Worm (Caenorhabditis elegans): ENCODE data around the gene scd-2.

Gene scd-2

ce11 chrV:6684541-6684940, 51.5 kb downstream of the scd-2 start:
- no peak for TF ChIP-seq unc-130 (tag; optimal IDR thresholded peaks at IDR 0.05)
- no peak for TF ChIP-seq egl-27 (tag; optimal IDR thresholded peaks at IDR 0.05)
- TF ChIP-seq nhr-12 (tag; optimal IDR thresholded peaks at IDR 0.05) = no peak
- no peak for TF ChIP-seq sptf-1 (tag; optimal IDR thresholded peaks at IDR 0.05)
- TF ChIP-seq efl-1 (optimal IDR thresholded peaks at IDR 0.05) = no peak
- peak in 1 of 2 experiments; percentile 62 for TF ChIP-seq efl-1 (GFP tag; optimal IDR thresholded peaks at IDR 0.05 in 1 of 2)
- TF ChIP-seq isw-1 (GFP tag; IDR thresholded peaks at IDR 0.05) = no peak

- TF ChIP-seq dsc-1 (tag; optimal IDR thresholded peaks at IDR 0.05) (no peak), ces-1 (GFP tag; optimal IDR thresholded peaks at IDR 0.05) (no peak), ceh-88 (GFP tag; IDR thresholded peaks at IDR 0.05) (no peak), nhr-76 (tag; optimal IDR thresholded peaks at IDR 0.05) (no peak), nhr-237 (tag; optimal IDR thresholded peaks at IDR 0.05) (no peak), elt-3 (tag; optimal IDR thresholded peaks at IDR 0.05) (no peak), zag-1 (tag; optimal IDR thresholded peaks at IDR 0.05) (no peak), dpl-1 (GFP tag; optimal IDR thresholded peaks at IDR 0.05) (no peak)
Observed at ce11 chrV:6685499-6685898, 52.5 kb downstream of the scd-2 start.

ce11 chrV:6685963-6686362, 52.9 kb downstream of the scd-2 start:
- no peak for TF ChIP-seq fos-1 (tag; optimal IDR thresholded peaks at IDR 0.05)
- no peak for TF ChIP-seq egl-13 (tag; optimal IDR thresholded peaks at IDR 0.05)
- no peak for TF ChIP-seq vab-15 (tag; optimal IDR thresholded peaks at IDR 0.05)
- no peak for TF ChIP-seq aly-2 (tag; optimal IDR thresholded peaks at IDR 0.05)
- TF ChIP-seq lin-15B (tag; optimal IDR thresholded peaks at IDR 0.05) = no peak
- no peak for TF ChIP-seq hlh-17 (GFP tag; optimal IDR thresholded peaks at IDR 0.05; ENCODE audit: borderline replicate concordance)
- no peak for TF ChIP-seq unc-30 (tag; optimal IDR thresholded peaks at IDR 0.05)
- no peak for TF ChIP-seq swsn-7 (tag; optimal IDR thresholded peaks at IDR 0.05)
- TF ChIP-seq alr-1 (tag; optimal IDR thresholded peaks at IDR 0.05; ENCODE audit: borderline replicate concordance) = no peak
- TF ChIP-seq snpc-4 (tag; optimal IDR thresholded peaks at IDR 0.05) = no peak
- no peak for TF ChIP-seq nhr-71 (tag; optimal IDR thresholded peaks at IDR 0.05)
- TF ChIP-seq nhr-76 (tag; optimal IDR thresholded peaks at IDR 0.05) = no peak
- no peak for TF ChIP-seq ceh-90 (tag; optimal IDR thresholded peaks at IDR 0.05)
- TF ChIP-seq mef-2 (tag; optimal IDR thresholded peaks at IDR 0.05) = no peak
- no peak for TF ChIP-seq fkh-4 (tag; optimal IDR thresholded peaks at IDR 0.05; ENCODE audit: borderline replicate concordance)

ce11 chrV:6688392-6688791, 55.4 kb downstream of the scd-2 start, which contains the start of gene K11G9.5:
TSS of gene K11G9.5 (minus strand) at chrV:6688492.
- TF ChIP-seq swsn-7 (tag; optimal IDR thresholded peaks at IDR 0.05) (no peak), efl-1 (optimal IDR thresholded peaks at IDR 0.05) (no peak), efl-1 (GFP tag; optimal IDR thresholded peaks at IDR 0.05 in 1 of 2) (peak in 1 of 2 experiments; percentile 52), unc-98 (GFP tag; IDR thresholded peaks at IDR 0.05) (no peak), mdl-1 (tag; optimal IDR thresholded peaks at IDR 0.05) (no peak), ama-1 (optimal IDR thresholded peaks at IDR 0.05) (no peak), hpl-2 (GFP tag; optimal IDR thresholded peaks at IDR 0.05) (no peak), ceh-90 (tag; optimal IDR thresholded peaks at IDR 0.05) (no peak), hlh-4 (tag; optimal IDR thresholded peaks at IDR 0.05) (no peak)

Data from whole organism, L1 larva.